Worm (Caenorhabditis elegans): ENCODE results near the gene K02D10.1.

- TF ChIP-seq ama-1 (optimal IDR thresholded peaks at IDR 0.05) (no peak), ceh-45 (GFP tag; IDR thresholded peaks at IDR 0.05) (no peak), pha-4 (tag; optimal IDR thresholded peaks at IDR 0.05) (no peak), hlh-30 (tag; optimal IDR thresholded peaks at IDR 0.05; ENCODE audit: insufficient read depth) (no peak), elt-2 (tag; optimal IDR thresholded peaks at IDR 0.05) (no peak), che-1 (tag; optimal IDR thresholded peaks at IDR 0.05) (no peak), sox-4 (tag; optimal IDR thresholded peaks at IDR 0.05) (no peak), pha-2 (tag; optimal IDR thresholded peaks at IDR 0.05) (no peak), rnt-1 (tag; optimal IDR thresholded peaks at IDR 0.05) (no peak), pat-9 (tag; optimal IDR thresholded peaks at IDR 0.05) (no peak)
Measured at ce11 chrIII:8771162-8771561, 1.8 kb downstream of the K02D10.1 start, which contains the start of gene K02D10.2.
